Worm (Caenorhabditis elegans) whole organism, L4 larva: ENCODE results near the gene pat-12.

Source experiments
- aly-2 ChIP-seq: sonication (generic microtip); optimal IDR thresholded peaks from 2 replicates; lab custom pipeline; 2018; ENCODE audit warnings: missing biosample characterization, missing genetic modification characterization
- lin-13 ChIP-seq: fragments of 150-350 bp; optimal IDR thresholded peaks from 2 replicates; lab custom pipeline; 2014; ENCODE audit warnings: missing biosample characterization, missing genetic modification reagents, missing genetic modification characterization
- nhr-237 ChIP-seq: sonication (generic microtip); optimal IDR thresholded peaks from 2 replicates; lab custom pipeline; 2017; ENCODE audit warnings: missing biosample characterization, missing genetic modification characterization
- nhr-41 ChIP-seq: fragments of 200-800 bp; sonication (Bioruptor generic); IDR thresholded peaks from 2 replicates; pipeline ENCODE4 v1.3.6; 2022; ENCODE audit warnings: missing genetic modification reagents, missing genetic modification characterization, missing compliant biosample characterization
- nhr-77 ChIP-seq: fragments of 150-350 bp; optimal IDR thresholded peaks from 2 replicates; lab custom pipeline; 2014; ENCODE audit warnings: missing biosample characterization, missing genetic modification characterization
- pqm-1 ChIP-seq: sonication (generic microtip); optimal IDR thresholded peaks from 2 replicates; lab custom pipeline; 2017; ENCODE audit warnings: missing biosample characterization, missing genetic modification characterization

DNA sequence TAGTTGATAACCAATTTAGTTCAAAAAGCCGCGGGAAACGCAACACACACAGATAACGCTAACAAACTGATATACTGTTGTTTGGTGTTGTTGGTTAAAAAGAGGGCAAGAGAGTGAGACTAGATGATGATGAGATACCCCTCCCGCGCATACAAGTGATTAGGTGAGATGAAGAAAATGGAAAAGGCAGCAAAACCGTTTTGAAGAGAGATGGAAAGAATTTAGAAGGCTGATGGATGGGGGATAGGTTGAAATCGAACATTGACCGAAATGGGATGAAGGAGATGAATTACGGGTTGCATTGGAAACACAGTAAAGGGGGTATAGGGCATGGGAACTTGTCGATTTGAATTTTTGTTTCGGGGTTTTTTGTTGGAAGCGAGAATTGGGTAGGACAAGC is 3.4 kb downstream of the pat-12 start:
- TF ChIP-seq aly-2 (tag; lab: Kevin White, UChicago): no peak
- no peak for TF ChIP-seq pqm-1 (tag; lab: Kevin White, UChicago)
- no peak for TF ChIP-seq nhr-41 (GFP tag; lab: Robert Waterston, UW)
- no peak for TF ChIP-seq nhr-237 (tag; lab: Kevin White, UChicago)
- no peak for TF ChIP-seq nhr-77 (tag; lab: Kevin White, UChicago)
- TF ChIP-seq lin-13: no peak
